Fruit fly (Drosophila melanogaster) whole organism, embryonic: Measurements from ENCODE around the gene CG33723.

Experiments used
- ATbp ChIP-seq: fragments of 200-800 bp; sonication (Bioruptor generic); optimal IDR thresholded peaks from 2 replicates; lab custom pipeline; 2017; ENCODE audit warnings: missing biosample characterization, mild to moderate bottlenecking, missing genetic modification characterization, missing genetic modification reagents
- Ada2b ChIP-seq: fragments of 200-800 bp; sonication (Bioruptor generic); IDR thresholded peaks from 2 replicates; pipeline ENCODE4 v1.3.6; 2022; ENCODE audit warnings: missing biosample characterization, missing genetic modification characterization
- CG13424 ChIP-seq: fragments of 200-800 bp; sonication (Bioruptor generic); optimal IDR thresholded peaks from 2 replicates; lab custom pipeline; 2019; ENCODE audit warnings: missing biosample characterization, mild to moderate bottlenecking, missing genetic modification characterization, moderate library complexity
- CG15269 ChIP-seq: fragments of 200-800 bp; sonication (Bioruptor generic); optimal IDR thresholded peaks from 2 replicates; lab custom pipeline; 2018; ENCODE audit warnings: missing biosample characterization, mild to moderate bottlenecking, missing genetic modification characterization, moderate library complexity
- CG15514 ChIP-seq: fragments of 200-800 bp; sonication (Bioruptor generic); optimal IDR thresholded peaks from 3 replicates; lab custom pipeline; 2017; ENCODE audit warnings: missing biosample characterization, missing genetic modification characterization, mild to moderate bottlenecking, moderate library complexity, missing genetic modification reagents
- CG1647 ChIP-seq: fragments of 200-800 bp; sonication (Bioruptor generic); optimal IDR thresholded peaks from 3 replicates; lab custom pipeline; 2016; ENCODE audit warnings: missing biosample characterization, missing genetic modification characterization
- CG2120 ChIP-seq: fragments of 200-800 bp; sonication (Bioruptor generic); optimal IDR thresholded peaks from 3 replicates; lab custom pipeline; 2016; ENCODE audit warnings: missing biosample characterization, missing genetic modification characterization
- CG30403 ChIP-seq: fragments of 200-800 bp; sonication (Bioruptor generic); optimal IDR thresholded peaks from 3 replicates; lab custom pipeline; 2016; ENCODE audit warnings: missing biosample characterization, missing genetic modification characterization
- CG32772 ChIP-seq: fragments of 200-800 bp; sonication (Bioruptor generic); IDR thresholded peaks from 2 replicates; pipeline ENCODE4 v1.3.6; 2022; ENCODE audit warnings: missing biosample characterization, missing genetic modification characterization
- CG43689 ChIP-seq: fragments of 200-800 bp; sonication (Bioruptor generic); IDR thresholded peaks from 2 replicates; pipeline ENCODE4 v1.3.6; 2022; ENCODE audit warnings: missing biosample characterization, missing genetic modification characterization
- CG5245 ChIP-seq: fragments of 200-800 bp; sonication (Bioruptor generic); optimal IDR thresholded peaks from 3 replicates; lab custom pipeline; 2016; ENCODE audit warnings: missing biosample characterization, missing genetic modification characterization
- CG8290 ChIP-seq, 3 experiments: fragments of 200-800 bp; sonication (Bioruptor generic); optimal IDR thresholded peaks; 2 replicates each; lab custom pipeline; 2016 to 2019; ENCODE audit warnings: missing biosample characterization in 3 of 3, missing genetic modification characterization in 3 of 3, mild to moderate bottlenecking in 2 of 3, moderate library complexity in 1 of 3
- CG9876 ChIP-seq: fragments of 200-800 bp; sonication (Bioruptor generic); optimal IDR thresholded peaks from 2 replicates; lab custom pipeline; 2016; ENCODE audit warnings: missing biosample characterization, missing genetic modification characterization
- Camta ChIP-seq: fragments of 200-800 bp; sonication (Bioruptor generic); optimal IDR thresholded peaks from 2 replicates; lab custom pipeline; 2016; ENCODE audit warnings: missing biosample characterization, missing genetic modification characterization
- Doc2 ChIP-seq: fragments of 200-800 bp; sonication (Bioruptor generic); IDR thresholded peaks from 2 replicates; pipeline ENCODE4 v1.3.6; 2022; ENCODE audit warnings: missing biosample characterization, missing genetic modification characterization
- Fer1 ChIP-seq: fragments of 200-800 bp; sonication (Bioruptor generic); optimal IDR thresholded peaks from 2 replicates; lab custom pipeline; 2017; ENCODE audit warnings: missing biosample characterization, mild to moderate bottlenecking, missing genetic modification characterization
- Fer2 ChIP-seq: fragments of 200-800 bp; sonication (Bioruptor generic); optimal IDR thresholded peaks from 2 replicates; lab custom pipeline; 2018; ENCODE audit warnings: missing biosample characterization, mild to moderate bottlenecking, missing genetic modification characterization, moderate library complexity
- Fer3 ChIP-seq: fragments of 200-800 bp; sonication (Bioruptor generic); optimal IDR thresholded peaks from 2 replicates; lab custom pipeline; 2018; ENCODE audit warnings: missing biosample characterization, mild to moderate bottlenecking, missing genetic modification characterization, moderate library complexity
- Hand ChIP-seq: fragments of 200-800 bp; sonication (Bioruptor generic); optimal IDR thresholded peaks from 2 replicates; lab custom pipeline; 2017; ENCODE audit warnings: mild to moderate bottlenecking, missing biosample characterization, missing genetic modification reagents, missing genetic modification characterization
- Hr51 ChIP-seq, 2 experiments: fragments of 200-800 bp; sonication (Bioruptor generic); optimal IDR thresholded peaks; 2 replicates in 1 of 2; 3 replicates in 1 of 2; lab custom pipeline; 2016 to 2018; ENCODE audit warnings: missing biosample characterization in 2 of 2, missing genetic modification characterization in 2 of 2, mild to moderate bottlenecking in 1 of 2, moderate library complexity in 1 of 2
- Oli ChIP-seq: fragments of 200-800 bp; sonication (Bioruptor generic); optimal IDR thresholded peaks from 2 replicates; lab custom pipeline; 2018; ENCODE audit warnings: missing biosample characterization, mild to moderate bottlenecking, missing genetic modification characterization, moderate library complexity
- Poxn ChIP-seq: fragments of 200-800 bp; sonication (Bioruptor generic); IDR thresholded peaks from 2 replicates; pipeline ENCODE4 v1.3.6; 2022; ENCODE audit warnings: missing biosample characterization, missing genetic modification characterization
- Tbp ChIP-seq: fragments of >200 bp; optimal IDR thresholded peaks from 2 replicates; lab custom pipeline; 2018; ENCODE audit warnings: missing biosample characterization, missing genetic modification characterization
- abd-A ChIP-seq: fragments of 200-800 bp; sonication (Bioruptor generic); optimal IDR thresholded peaks from 3 replicates; lab custom pipeline; 2019; ENCODE audit warnings: missing biosample characterization, mild to moderate bottlenecking, missing genetic modification characterization, moderate library complexity
- caup ChIP-seq: fragments of 200-800 bp; sonication (Bioruptor generic); optimal IDR thresholded peaks from 3 replicates; lab custom pipeline; 2017; ENCODE audit warnings: missing biosample characterization, mild to moderate bottlenecking, missing genetic modification characterization, moderate library complexity; ENCODE audit not compliant: severe bottlenecking
- croc ChIP-seq: fragments of 200-800 bp; sonication (Bioruptor generic); conservative IDR thresholded peaks from 3 replicates; pipeline ENCODE4 v1.3.6; 2022; ENCODE audit warnings: missing biosample characterization, missing genetic modification characterization
- dati ChIP-seq: fragments of 200-800 bp; sonication (Bioruptor generic); IDR thresholded peaks from 2 replicates; pipeline ENCODE4 v1.3.6; 2022; ENCODE audit warnings: missing biosample characterization, missing genetic modification characterization
- dmrt99B ChIP-seq: fragments of 200-800 bp; sonication (Bioruptor generic); optimal IDR thresholded peaks from 2 replicates; lab custom pipeline; 2018; ENCODE audit warnings: missing biosample characterization, mild to moderate bottlenecking, missing genetic modification characterization, moderate library complexity
- dpn ChIP-seq, 2 experiments: fragments of 200-800 bp; sonication (Bioruptor generic); optimal IDR thresholded peaks; 3 replicates each; lab custom pipeline; 2016; ENCODE audit warnings: missing biosample characterization in 2 of 2, missing genetic modification characterization in 2 of 2
- dysf ChIP-seq: fragments of 200-800 bp; sonication (Bioruptor generic); IDR thresholded peaks from 3 replicates; pipeline ENCODE4 v1.3.6; 2022; ENCODE audit warnings: missing biosample characterization, missing genetic modification characterization
- grn ChIP-seq: fragments of 200-800 bp; sonication (Bioruptor generic); optimal IDR thresholded peaks from 3 replicates; lab custom pipeline; 2017; ENCODE audit warnings: missing biosample characterization, missing genetic modification characterization
- gro ChIP-seq: fragments of 200-800 bp; sonication (Bioruptor generic); optimal IDR thresholded peaks from 2 replicates; lab custom pipeline; 2016; ENCODE audit warnings: missing biosample characterization, missing genetic modification characterization
- hbn ChIP-seq: fragments of 200-800 bp; sonication (Bioruptor generic); IDR thresholded peaks from 2 replicates; pipeline ENCODE4 v1.3.6; 2022; ENCODE audit warnings: missing biosample characterization, missing genetic modification characterization; ENCODE audit not compliant: partially characterized antibody
- lab ChIP-seq: fragments of 200-800 bp; sonication (Bioruptor generic); optimal IDR thresholded peaks from 3 replicates; lab custom pipeline; 2017; ENCODE audit warnings: missing biosample characterization, missing genetic modification characterization, mild to moderate bottlenecking, moderate library complexity, missing genetic modification reagents
- lmd ChIP-seq: fragments of 200-800 bp; sonication (Bioruptor generic); IDR thresholded peaks from 2 replicates; pipeline ENCODE4 v1.3.6; 2022; ENCODE audit warnings: missing biosample characterization, missing genetic modification characterization
- lola ChIP-seq, 3 experiments: fragments of >200 bp in 2 of 3; fragments of 200-800 bp in 1 of 3; sonication (Bioruptor generic) in 1 of 3; optimal IDR thresholded peaks; 2 replicates each; lab custom pipeline; 2017 to 2019; ENCODE audit warnings: missing biosample characterization in 3 of 3, missing genetic modification characterization in 3 of 3, mild to moderate bottlenecking in 1 of 3, moderate library complexity in 1 of 3
- row ChIP-seq: fragments of 200-800 bp; sonication (Bioruptor generic); IDR thresholded peaks from 3 replicates; pipeline ENCODE4 v1.3.6; 2022; ENCODE audit warnings: missing biosample characterization, missing genetic modification characterization
- sc ChIP-seq, 3 experiments: fragments of >200 bp in 2 of 3; fragments of 200-800 bp in 1 of 3; sonication (Bioruptor generic) in 1 of 3; optimal IDR thresholded peaks; 2 replicates in 2 of 3; 3 replicates in 1 of 3; lab custom pipeline; 2017; ENCODE audit warnings: mild to moderate bottlenecking in 1 of 3, missing biosample characterization in 1 of 3, missing genetic modification characterization in 1 of 3, missing genetic modification reagents in 1 of 3
- sens ChIP-seq: fragments of 200-800 bp; sonication (Bioruptor generic); peaks from one replicate; lab custom pipeline; 2016; ENCODE audit warnings: missing biosample characterization, missing genetic modification characterization
- ttk ChIP-seq: fragments of 200-800 bp; sonication (Bioruptor generic); IDR thresholded peaks from 2 replicates; pipeline ENCODE4 v2.1.2; 2022; ENCODE audit warnings: missing biosample characterization, missing genetic modification characterization
- yki ChIP-seq: fragments of >200 bp; optimal IDR thresholded peaks from 3 replicates; lab custom pipeline; 2018

The CG33723 gene

dm6 chr2L:9400153-9400552, 40.4 kb downstream of the CG33723 start (continued):
- peak; percentile 60 for TF ChIP-seq lab
- TF ChIP-seq sens (GFP tag; lab: Kevin White, UChicago) = peak; percentile 61
- TF ChIP-seq lola (GFP tag; optimal IDR thresholded peaks at IDR 0.05; lab: Kevin White, UChicago) = no peak
- TF ChIP-seq Fer1 = peak; percentile 57
- peak; percentile 12 for TF ChIP-seq CG15514 (GFP tag; lab: Kevin White, UChicago)
- peak; percentile 32 for TF ChIP-seq abd-A (tag; lab: Kevin White, UChicago)
- TF ChIP-seq Fer2 (tag; lab: Kevin White, UChicago) = no peak
- TF ChIP-seq grn (GFP tag; lab: Kevin White, UChicago) = no peak
- TF ChIP-seq CG5245 (GFP tag; lab: Kevin White, UChicago) = no peak
- TF ChIP-seq row (GFP tag; lab: Robert Waterston, UW) = peak; percentile 65
- 0 out of 2 replicates have a peak, but pooled peaks have one; percentile 6 for TF ChIP-seq CG32772 (GFP tag; lab: Robert Waterston, UW)
- TF ChIP-seq CG30403 (GFP tag; lab: Kevin White, UChicago) = peak; percentile 15
- TF ChIP-seq Oli = peak; percentile 19
- TF ChIP-seq Tbp = no peak
- TF ChIP-seq CG13424 (tag; lab: Kevin White, UChicago) = peak; percentile 22
- peak in 1 of 2 experiments; percentile 41 for TF ChIP-seq Hr51 (GFP tag; optimal IDR thresholded peaks at IDR 0.05; lab: Kevin White, UChicago)
- no peak for TF ChIP-seq CG43689 (GFP tag; lab: Robert Waterston, UW)
- TF ChIP-seq gro = no peak
- TF ChIP-seq dpn (GFP tag; optimal IDR thresholded peaks at IDR 0.05; lab: Kevin White, UChicago) = peak in 1 of 2 experiments; percentile 25
- TF ChIP-seq Poxn (GFP tag; lab: Robert Waterston, UW) = no peak
- no peak for TF ChIP-seq CG1647 (GFP tag; lab: Kevin White, UChicago)
- TF ChIP-seq Camta (GFP tag; lab: Kevin White, UChicago) = no peak
- no peak for TF ChIP-seq CG9876 (GFP tag; lab: Kevin White, UChicago)
- TF ChIP-seq Fer3 (tag; lab: Kevin White, UChicago) = peak; percentile 6
- TF ChIP-seq Ada2b (GFP tag; lab: Robert Waterston, UW) = peak; percentile 41; the same call in 1 of the 2 replicates
- peak; percentile 36 for TF ChIP-seq dmrt99B (tag; lab: Kevin White, UChicago)
- TF ChIP-seq CG2120 (GFP tag; lab: Kevin White, UChicago) = peak; percentile 50
- peak; percentile 29; the same call in 1 of the 3 replicates for TF ChIP-seq dysf (GFP tag; lab: Robert Waterston, UW)
- TF ChIP-seq ttk = 0 out of 2 replicates have a peak, but pooled peaks have one; percentile 17
- TF ChIP-seq croc (GFP tag; lab: Robert Waterston, UW) = no peak
- peak; percentile 34 for TF ChIP-seq caup (GFP tag; lab: Kevin White, UChicago)
- no peak for TF ChIP-seq dati (GFP tag; lab: Robert Waterston, UW)
- TF ChIP-seq CG15269 = peak; percentile 29
- TF ChIP-seq, all 482 proteins: peak for 45

DNA sequence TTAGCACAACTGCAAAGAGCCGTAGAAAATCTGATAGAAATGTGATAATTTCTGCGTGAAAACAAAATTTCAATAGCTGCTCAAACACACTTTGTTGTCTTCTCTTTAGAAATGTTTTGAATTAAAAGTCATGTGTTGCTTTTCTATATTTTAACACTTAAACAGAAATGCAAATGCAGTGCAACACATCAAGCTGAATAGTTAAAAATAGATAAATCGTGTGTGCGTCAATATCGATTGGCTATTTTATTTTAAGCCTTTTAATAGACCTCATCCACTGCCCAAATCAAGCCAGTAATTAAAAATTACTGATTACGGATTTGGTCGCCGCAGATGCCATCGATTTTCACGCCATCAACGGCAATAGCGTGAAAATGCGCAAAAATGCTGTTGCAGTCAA, 42.7 kb downstream of the CG33723 start, which contains the start of gene CG4438:
CG4438 (minus strand) TSS at position 101 of the 400 bp plus-strand sequence.
- TF ChIP-seq sc (optimal IDR thresholded peaks at IDR 0.05; lab: Kevin White, UChicago) = no peak
- TF ChIP-seq sc (GFP tag; optimal IDR thresholded peaks at IDR 0.05; lab: Kevin White, UChicago) = no peak
- TF ChIP-seq CG8290 (GFP tag; optimal IDR thresholded peaks at IDR 0.05; lab: Kevin White, UChicago) = no peak
- no peak for TF ChIP-seq CG8290 (tag; optimal IDR thresholded peaks at IDR 0.05; lab: Kevin White, UChicago)
- no peak for TF ChIP-seq hbn (GFP tag; lab: Robert Waterston, UW)
- TF ChIP-seq Hand (GFP tag; lab: Kevin White, UChicago) = no peak
- TF ChIP-seq Doc2 = no peak
- TF ChIP-seq Fer2 (tag; lab: Kevin White, UChicago) = no peak
- TF ChIP-seq lmd = no peak
- TF ChIP-seq ATbp = no peak
- TF ChIP-seq yki = no peak
